Worm (Caenorhabditis elegans) whole organism, L2 larva: ENCODE results near the gene srsx-14.

Source experiments
- C34F6.9 ChIP-seq: fragments of 150-350 bp; optimal IDR thresholded peaks from 2 replicates; lab custom pipeline; 2014; ENCODE audit warnings: missing biosample characterization, missing genetic modification characterization
- F13H6.1 ChIP-seq: sonication (generic microtip); optimal IDR thresholded peaks from 2 replicates; lab custom pipeline; 2016; ENCODE audit warnings: missing genetic modification characterization, missing compliant biosample characterization
- R02D3.7 ChIP-seq: fragments of 150-350 bp; optimal IDR thresholded peaks from 2 replicates; lab custom pipeline; 2014; ENCODE audit warnings: missing biosample characterization, missing genetic modification characterization
- Y55F3AM.14 ChIP-seq: fragments of 200-800 bp; sonication (Bioruptor generic); optimal IDR thresholded peaks from 2 replicates; lab custom pipeline; 2018; ENCODE audit warnings: mild to moderate bottlenecking, missing genetic modification characterization, missing compliant biosample characterization
- ZK546.5 ChIP-seq: sonication (generic microtip); optimal IDR thresholded peaks from 2 replicates; lab custom pipeline; 2017; ENCODE audit warnings: missing biosample characterization, missing genetic modification characterization
- aly-2 ChIP-seq: fragments of 150-350 bp; optimal IDR thresholded peaks from 2 replicates; lab custom pipeline; 2014; ENCODE audit warnings: missing biosample characterization, missing genetic modification characterization
- blmp-1 ChIP-seq: sonication (generic microtip); optimal IDR thresholded peaks from 2 replicates; lab custom pipeline; 2017; ENCODE audit warnings: missing genetic modification characterization, mild to moderate bottlenecking, missing compliant biosample characterization, antibody characterized with exemption, moderate library complexity; ENCODE audit not compliant: insufficient read depth
- ceh-82 ChIP-seq: fragments of 150-350 bp; optimal IDR thresholded peaks from 2 replicates; lab custom pipeline; 2014; ENCODE audit warnings: missing biosample characterization, missing genetic modification characterization
- dmd-4 ChIP-seq: sonication (generic microtip); optimal IDR thresholded peaks from 2 replicates; lab custom pipeline; 2017; ENCODE audit warnings: missing biosample characterization, missing genetic modification characterization
- egl-27 ChIP-seq: sonication (generic microtip); optimal IDR thresholded peaks from 3 replicates; lab custom pipeline; 2017; ENCODE audit warnings: missing biosample characterization, missing genetic modification reagents, missing genetic modification characterization
- elt-1 ChIP-seq: fragments of 150-350 bp; optimal IDR thresholded peaks from 2 replicates; lab custom pipeline; 2014; ENCODE audit warnings: missing biosample characterization, missing genetic modification characterization
- elt-3 ChIP-seq: sonication (generic microtip); optimal IDR thresholded peaks from 2 replicates; lab custom pipeline; 2017; ENCODE audit warnings: missing biosample characterization, missing genetic modification characterization
- fos-1 ChIP-seq: fragments of 150-350 bp; optimal IDR thresholded peaks from 2 replicates; lab custom pipeline; 2014; ENCODE audit warnings: missing biosample characterization, missing genetic modification characterization
- gmeb-1 ChIP-seq: fragments of 150-350 bp; optimal IDR thresholded peaks from 2 replicates; lab custom pipeline; 2014; ENCODE audit warnings: missing biosample characterization, missing genetic modification characterization
- lin-13 ChIP-seq: fragments of 150-350 bp; optimal IDR thresholded peaks from 2 replicates; lab custom pipeline; 2014; ENCODE audit warnings: missing biosample characterization, missing genetic modification reagents, missing genetic modification characterization
- lin-39 ChIP-seq: fragments of 150-350 bp; optimal IDR thresholded peaks from 2 replicates; lab custom pipeline; 2014; ENCODE audit warnings: missing biosample characterization, missing genetic modification reagents, missing genetic modification characterization
- lsy-2 ChIP-seq, 2 experiments: fragments of 150-350 bp in 1 of 2; sonication (generic microtip) in 1 of 2; optimal IDR thresholded peaks; 2 replicates each; lab custom pipeline; 2014 to 2017; ENCODE audit warnings: missing biosample characterization in 2 of 2, missing genetic modification characterization in 2 of 2
- mab-5 ChIP-seq: fragments of 150-350 bp; optimal IDR thresholded peaks from 2 replicates; lab custom pipeline; 2014; ENCODE audit warnings: missing biosample characterization, missing genetic modification characterization
- mbf-1 ChIP-seq: sonication (generic microtip); optimal IDR thresholded peaks from 2 replicates; lab custom pipeline; 2017; ENCODE audit warnings: missing biosample characterization, missing genetic modification characterization
- nhr-11 ChIP-seq: fragments of 150-350 bp; optimal IDR thresholded peaks from 2 replicates; lab custom pipeline; 2014; ENCODE audit warnings: missing biosample characterization, missing genetic modification characterization
- nhr-12 ChIP-seq: fragments of 150-350 bp; optimal IDR thresholded peaks from 2 replicates; lab custom pipeline; 2014; ENCODE audit warnings: missing biosample characterization, missing genetic modification characterization
- nhr-129 ChIP-seq: fragments of 150-350 bp; optimal IDR thresholded peaks from 2 replicates; lab custom pipeline; 2014; ENCODE audit warnings: missing biosample characterization, missing genetic modification characterization
- nhr-21 ChIP-seq: fragments of 150-350 bp; optimal IDR thresholded peaks from 2 replicates; lab custom pipeline; 2014; ENCODE audit warnings: missing biosample characterization, missing genetic modification characterization
- nhr-23 ChIP-seq: fragments of 150-350 bp; optimal IDR thresholded peaks from 2 replicates; lab custom pipeline; 2014; ENCODE audit warnings: missing biosample characterization, missing genetic modification reagents, missing genetic modification characterization
- nhr-237 ChIP-seq: fragments of 150-350 bp; optimal IDR thresholded peaks from 2 replicates; lab custom pipeline; 2014; ENCODE audit warnings: missing biosample characterization, missing genetic modification characterization
- nhr-25 ChIP-seq: fragments of 150-350 bp; sonication (generic microtip); optimal IDR thresholded peaks from 3 replicates; lab custom pipeline; 2014; ENCODE audit warnings: missing biosample characterization, missing genetic modification characterization
- nhr-6 ChIP-seq: fragments of 150-350 bp; optimal IDR thresholded peaks from 2 replicates; lab custom pipeline; 2014; ENCODE audit warnings: missing biosample characterization, missing genetic modification characterization
- skn-1 ChIP-seq: sonication (generic microtip); optimal IDR thresholded peaks from 2 replicates; lab custom pipeline; 2017; ENCODE audit warnings: missing biosample characterization, missing genetic modification characterization
- sma-9 ChIP-seq, 2 experiments: fragments of 150-350 bp in 1 of 2; sonication (generic microtip) in 1 of 2; optimal IDR thresholded peaks; 2 replicates each; lab custom pipeline; 2014 to 2016; ENCODE audit warnings: missing genetic modification characterization in 2 of 2, mild to moderate bottlenecking in 1 of 2, missing biosample characterization in 1 of 2, missing compliant biosample characterization in 1 of 2, missing genetic modification reagents in 1 of 2, moderate library complexity in 1 of 2
- snpc-4 ChIP-seq: fragments of 150-350 bp; optimal IDR thresholded peaks from 2 replicates; lab custom pipeline; 2014; ENCODE audit warnings: missing biosample characterization, missing genetic modification characterization
- unc-39 ChIP-seq: fragments of 150-350 bp; optimal IDR thresholded peaks from 2 replicates; lab custom pipeline; 2014; ENCODE audit warnings: missing biosample characterization, missing genetic modification characterization
- unc-55 ChIP-seq: fragments of 150-350 bp; sonication (generic microtip); optimal IDR thresholded peaks from 3 replicates; lab custom pipeline; 2014; ENCODE audit warnings: missing biosample characterization, missing genetic modification reagents, missing genetic modification characterization
- unc-62 ChIP-seq: fragments of 150-350 bp; optimal IDR thresholded peaks from 2 replicates; lab custom pipeline; 2014; ENCODE audit warnings: missing biosample characterization, missing genetic modification reagents, missing genetic modification characterization
- ztf-11 ChIP-seq: sonication (generic microtip); optimal IDR thresholded peaks from 2 replicates; lab custom pipeline; 2017; ENCODE audit warnings: missing biosample characterization, missing genetic modification characterization
- ztf-4 ChIP-seq: fragments of 150-350 bp; optimal IDR thresholded peaks from 2 replicates; lab custom pipeline; 2014; ENCODE audit warnings: missing biosample characterization, missing genetic modification characterization

The srsx-14 gene

DNA sequence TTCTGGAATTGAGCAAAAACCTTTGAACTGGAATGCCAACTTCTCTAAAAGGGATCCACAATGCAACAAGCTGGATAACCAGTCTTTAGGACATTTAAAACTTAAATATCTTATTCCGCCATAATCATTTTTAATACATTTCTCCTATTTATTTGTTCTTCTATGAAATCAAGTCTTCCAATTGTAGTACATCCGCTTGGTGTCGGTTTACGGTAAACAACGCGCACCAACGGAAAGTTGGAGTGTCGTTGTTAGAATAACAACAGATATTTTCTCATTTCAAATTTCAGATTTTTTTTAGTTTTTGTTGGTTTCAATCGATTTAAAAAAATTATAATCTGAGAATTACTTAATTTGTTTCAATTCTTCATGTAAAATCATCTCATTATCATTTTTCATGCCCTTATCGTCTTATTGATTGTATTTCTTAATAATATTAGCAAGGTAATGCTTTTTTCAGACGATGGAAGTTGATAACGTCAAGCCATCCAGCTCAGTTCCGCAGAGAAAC lies 22.2 kb upstream of the srsx-14 start, which contains the start of gene csn-5:
TSS of gene csn-5 (plus strand) at position 461 of the 511 bp plus-strand sequence.
- TF ChIP-seq lin-39 (tag; lab: Kevin White, UChicago) (no peak), elt-1 (tag; lab: Kevin White, UChicago) (no peak), mab-5 (no peak), nhr-21 (tag; lab: Kevin White, UChicago) (no peak), sma-9 (GFP tag; optimal IDR thresholded peaks at IDR 0.05; lab: Kevin White, UChicago) (no peak), sma-9 (tag; optimal IDR thresholded peaks at IDR 0.05; lab: Kevin White, UChicago) (no peak), F13H6.1 (tag; lab: Kevin White, UChicago) (no peak), C34F6.9 (tag; lab: Kevin White, UChicago) (peak; percentile 23), lsy-2 (tag; optimal IDR thresholded peaks at IDR 0.05; lab: Kevin White, UChicago) (no peak), R02D3.7 (tag; lab: Kevin White, UChicago) (peak; percentile 77), ZK546.5 (tag; lab: Kevin White, UChicago) (no peak), mbf-1 (tag; lab: Kevin White, UChicago) (no peak), unc-39 (tag; lab: Kevin White, UChicago) (no peak), nhr-11 (tag; lab: Kevin White, UChicago) (no peak)

ce11 chrIV:5645514-5646052 lies 18.6 kb upstream of the srsx-14 start, which contains the start of the genes srd-8 and B0547.2:
TSS of gene srd-8 (minus strand) at chrIV:5645614.
TSS of gene B0547.2 (plus strand) at chrIV:5646002.
- no peak for TF ChIP-seq aly-2 (tag; lab: Kevin White, UChicago)
- no peak for TF ChIP-seq egl-27 (tag; lab: Kevin White, UChicago)
- TF ChIP-seq mbf-1 (tag; lab: Kevin White, UChicago): no peak
- TF ChIP-seq nhr-11 (tag; lab: Kevin White, UChicago): no peak
- TF ChIP-seq gmeb-1: no peak
- no peak for TF ChIP-seq lsy-2 (tag; optimal IDR thresholded peaks at IDR 0.05; lab: Kevin White, UChicago)
- no peak for TF ChIP-seq skn-1 (tag; lab: Kevin White, UChicago)
- TF ChIP-seq R02D3.7 (tag; lab: Kevin White, UChicago): no peak
- no peak for TF ChIP-seq ztf-11 (tag; lab: Kevin White, UChicago)
- TF ChIP-seq elt-3 (tag; lab: Kevin White, UChicago): no peak
- no peak for TF ChIP-seq ceh-82
- TF ChIP-seq snpc-4 (tag; lab: Kevin White, UChicago): no peak
- no peak for TF ChIP-seq C34F6.9 (tag; lab: Kevin White, UChicago)
- TF ChIP-seq blmp-1 (tag; lab: Kevin White, UChicago): no peak
- TF ChIP-seq elt-1 (tag; lab: Kevin White, UChicago): no peak
- TF ChIP-seq F13H6.1 (tag; lab: Kevin White, UChicago): no peak
- TF ChIP-seq nhr-23: no peak

DNA sequence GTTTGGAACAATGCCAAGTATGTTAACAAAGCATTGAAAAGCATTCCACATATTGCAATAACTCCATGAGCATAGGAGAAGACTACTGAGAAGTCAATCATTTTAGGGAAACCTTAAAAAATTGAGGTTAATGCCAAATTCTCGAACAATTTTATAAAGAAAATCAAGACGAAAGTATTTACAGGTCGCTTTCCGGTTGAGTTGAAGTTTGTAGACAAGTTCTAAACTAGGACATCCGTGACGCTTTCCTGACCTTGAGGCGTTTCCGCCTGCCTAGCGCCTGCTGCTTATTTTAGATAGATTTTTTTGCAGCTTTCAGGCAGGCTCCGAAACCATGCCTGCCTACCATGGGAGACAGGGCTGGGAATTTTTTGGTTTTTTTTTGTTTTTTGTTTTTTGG lies 8.6 kb upstream of the srsx-14 start, which contains the start of gene srd-13:
TSS of gene srd-13 (minus strand) at position 101 of the 400 bp plus-strand sequence.
- TF ChIP-seq skn-1 (tag; lab: Kevin White, UChicago): no peak
- no peak for TF ChIP-seq nhr-237 (tag; lab: Kevin White, UChicago)
- TF ChIP-seq fos-1 (tag; lab: Kevin White, UChicago): no peak
- TF ChIP-seq unc-55: no peak
- no peak for TF ChIP-seq F13H6.1 (tag; lab: Kevin White, UChicago)
- no peak for TF ChIP-seq nhr-12 (tag; lab: Kevin White, UChicago)
- no peak for TF ChIP-seq R02D3.7 (tag; lab: Kevin White, UChicago)
- TF ChIP-seq nhr-129 (tag; lab: Kevin White, UChicago): no peak
- no peak for TF ChIP-seq nhr-6 (tag; lab: Kevin White, UChicago)

DNA sequence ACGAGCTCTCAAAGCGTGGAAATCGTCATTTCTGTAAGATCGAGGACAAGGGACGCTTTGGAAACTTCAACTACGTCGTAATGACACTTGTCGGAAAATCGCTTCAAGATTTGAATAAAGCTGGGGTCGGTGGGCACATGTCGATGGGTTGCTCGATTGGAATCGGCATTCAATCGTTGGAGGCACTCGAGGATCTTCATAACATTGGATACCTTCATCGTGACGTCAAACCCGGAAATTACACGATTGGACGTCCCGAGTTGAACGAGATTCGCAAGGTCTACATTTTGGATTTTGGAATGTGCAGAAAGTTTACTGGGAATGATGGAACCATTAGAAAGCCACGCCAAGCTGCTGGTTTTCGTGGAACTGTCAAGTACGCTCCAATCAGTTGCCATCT lies 5.6 kb upstream of the srsx-14 start:
- no peak for TF ChIP-seq nhr-12 (tag; lab: Kevin White, UChicago)
- TF ChIP-seq unc-62 (GFP tag; lab: Kevin White, UChicago): no peak
- no peak for TF ChIP-seq unc-39 (tag; lab: Kevin White, UChicago)
- no peak for TF ChIP-seq elt-3 (tag; lab: Kevin White, UChicago)

DNA sequence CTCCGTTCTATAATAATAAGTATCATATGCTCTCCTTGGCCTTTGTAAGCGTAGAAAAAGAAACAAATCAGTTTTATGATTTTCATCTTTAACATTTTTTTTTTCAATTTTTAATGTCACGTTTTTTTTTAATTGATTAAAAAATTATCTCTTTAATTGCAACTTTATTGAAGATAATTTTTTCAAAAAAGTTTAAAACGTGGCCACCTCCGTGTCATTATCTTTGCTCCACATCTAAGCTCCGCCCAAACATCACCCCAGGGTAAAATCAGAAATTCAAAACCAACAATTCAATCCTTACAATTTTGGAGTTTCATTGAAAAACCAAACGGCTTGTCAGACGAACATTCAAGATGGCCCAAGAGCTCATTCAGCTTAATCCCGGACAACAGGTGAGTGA lies 4.7 kb upstream of the srsx-14 start, which contains the start of gene ttbk-8.2:
TSS of gene ttbk-8.2 (plus strand) at position 301 of the 400 bp plus-strand sequence.
- no peak for TF ChIP-seq C34F6.9 (tag; lab: Kevin White, UChicago)
- no peak for TF ChIP-seq nhr-25
- no peak for TF ChIP-seq ceh-82
- no peak for TF ChIP-seq nhr-237 (tag; lab: Kevin White, UChicago)
- no peak for TF ChIP-seq egl-27 (tag; lab: Kevin White, UChicago)
- no peak for TF ChIP-seq nhr-21 (tag; lab: Kevin White, UChicago)
- TF ChIP-seq ztf-4 (tag; lab: Kevin White, UChicago): no peak
- no peak for TF ChIP-seq dmd-4 (tag; lab: Kevin White, UChicago)
- no peak for TF ChIP-seq lin-13
- no peak for TF ChIP-seq Y55F3AM.14 (GFP tag; lab: Kevin White, UChicago)
- no peak for TF ChIP-seq elt-1 (tag; lab: Kevin White, UChicago)
- no peak for TF ChIP-seq aly-2 (tag; lab: Kevin White, UChicago)
